Worm (Caenorhabditis elegans) whole organism, early embryonic: Measurements from ENCODE around the gene F53C3.11.

Experiments used
- ama-1 ChIP-seq: fragments of 150-350 bp; optimal IDR thresholded peaks from 2 replicates; lab custom pipeline; 2014
- ceh-36 ChIP-seq: sonication (generic microtip); optimal IDR thresholded peaks from 2 replicates; lab custom pipeline; 2016; ENCODE audit warnings: missing genetic modification characterization, inconsistent platforms, missing compliant biosample characterization
- hmbx-1 ChIP-seq: sonication (generic microtip); optimal IDR thresholded peaks from 2 replicates; lab custom pipeline; 2016; ENCODE audit warnings: mild to moderate bottlenecking, missing genetic modification characterization, missing compliant biosample characterization
- sea-1 ChIP-seq: fragments of 200-800 bp; sonication (Bioruptor generic); conservative IDR thresholded peaks from 2 replicates; pipeline ENCODE4 v1.3.6; 2022; ENCODE audit warnings: missing genetic modification characterization, missing compliant biosample characterization
- tbx-11 ChIP-seq: fragments of 200-800 bp; sonication (Bioruptor generic); IDR thresholded peaks from 2 replicates; pipeline ENCODE4 v1.3.6; 2022; ENCODE audit warnings: missing genetic modification characterization, missing compliant biosample characterization

ce11 chrII:3951354-3951753 lies 44.8 kb upstream of the F53C3.11 start:
- TF ChIP-seq ama-1 (lab: Kevin White, UChicago) (no peak), sea-1 (GFP tag; lab: Robert Waterston, UW) (no peak), tbx-11 (no peak), ceh-36 (tag; lab: Kevin White, UChicago) (no peak), hmbx-1 (tag; lab: Kevin White, UChicago) (no peak)
